Worm (Caenorhabditis elegans) whole organism, L2 larva: Measurements from ENCODE around the gene Y57G11C.36.

ENCODE experiments used
- alr-1 ChIP-seq: fragments of 150-350 bp; optimal IDR thresholded peaks from 2 replicates; lab custom pipeline; 2014; ENCODE audit warnings: missing biosample characterization, missing genetic modification characterization
- ceh-16 ChIP-seq: fragments of 150-350 bp; optimal IDR thresholded peaks from 2 replicates; lab custom pipeline; 2014; ENCODE audit warnings: missing biosample characterization, missing genetic modification characterization
- egl-27 ChIP-seq: sonication (generic microtip); optimal IDR thresholded peaks from 3 replicates; lab custom pipeline; 2017; ENCODE audit warnings: missing biosample characterization, missing genetic modification reagents, missing genetic modification characterization
- peb-1 ChIP-seq: fragments of 150-350 bp; optimal IDR thresholded peaks from 2 replicates; lab custom pipeline; 2014; ENCODE audit warnings: missing biosample characterization, missing genetic modification characterization
- unc-62 ChIP-seq: fragments of 150-350 bp; optimal IDR thresholded peaks from 2 replicates; lab custom pipeline; 2014; ENCODE audit warnings: missing biosample characterization, missing genetic modification reagents, missing genetic modification characterization

DNA sequence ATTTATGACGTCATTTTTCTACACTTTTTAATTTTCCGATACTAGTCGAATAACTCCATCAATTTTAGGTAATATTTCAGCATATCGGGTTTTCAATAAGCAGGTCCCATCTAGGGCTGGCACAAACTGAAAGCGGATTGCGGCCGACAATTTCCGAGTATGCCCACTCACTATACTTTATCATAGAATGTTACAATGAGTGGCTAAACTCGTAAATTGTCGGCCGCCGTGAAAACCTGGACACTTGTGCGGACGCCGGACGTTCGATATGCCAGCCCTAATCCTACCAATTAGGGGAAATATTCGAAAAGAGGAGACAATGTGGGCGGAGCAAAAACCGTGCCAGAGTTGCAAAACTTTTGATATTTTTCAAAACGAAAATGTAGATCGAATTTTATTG lies 13.9 kb downstream of the Y57G11C.36 start:
- TF ChIP-seq ceh-16 (tag; lab: Kevin White, UChicago) (no peak), egl-27 (tag; lab: Kevin White, UChicago) (no peak), peb-1 (no peak), unc-62 (no peak), alr-1 (tag; lab: Kevin White, UChicago) (no peak)
